Fruit fly (Drosophila melanogaster) whole organism, embryonic: ENCODE results near the gene Orp8.
A peak's percentile ranks its signal among the peaks of the same experiment; 100 is the strongest.

Source experiments
- Awh ChIP-seq: fragments of 200-800 bp; sonication (Bioruptor generic); IDR thresholded peaks from 2 replicates; pipeline ENCODE4, ENCODE4 v1.3.6; 2022; ENCODE audit warnings: missing biosample characterization, missing genetic modification characterization
- Blimp-1 ChIP-seq: fragments of 200-800 bp; sonication (Bioruptor generic); optimal IDR thresholded peaks from 3 replicates; lab custom pipeline; 2018; ENCODE audit warnings: missing biosample characterization, missing genetic modification characterization, mild to moderate bottlenecking, moderate library complexity, missing genetic modification reagents
- CG10267 ChIP-seq: fragments of 200-800 bp; sonication (Bioruptor generic); optimal IDR thresholded peaks from 2 replicates; lab custom pipeline; 2018; ENCODE audit warnings: missing biosample characterization, mild to moderate bottlenecking, missing genetic modification characterization, moderate library complexity
- CG10979 ChIP-seq: fragments of 200-800 bp; sonication (Bioruptor generic); optimal IDR thresholded peaks from 2 replicates; lab custom pipeline; 2018; ENCODE audit warnings: missing biosample characterization, mild to moderate bottlenecking, missing genetic modification characterization, moderate library complexity
- CG12299 ChIP-seq: fragments of 200-800 bp; sonication (Bioruptor generic); optimal IDR thresholded peaks from 2 replicates; lab custom pipeline; 2018; ENCODE audit warnings: missing biosample characterization, mild to moderate bottlenecking, missing genetic modification characterization
- CG1233 ChIP-seq: fragments of 200-800 bp; sonication (Bioruptor generic); optimal IDR thresholded peaks from 4 replicates; lab custom pipeline; 2018; ENCODE audit warnings: missing biosample characterization, mild to moderate bottlenecking, missing genetic modification characterization
- CG15073 ChIP-seq: fragments of 200-800 bp; sonication (Bioruptor generic); optimal IDR thresholded peaks from 2 replicates; lab custom pipeline; 2016; ENCODE audit warnings: missing biosample characterization, missing genetic modification characterization
- CG1602 ChIP-seq: fragments of 200-800 bp; sonication (Bioruptor generic); optimal IDR thresholded peaks from 3 replicates; lab custom pipeline; 2016; ENCODE audit warnings: missing biosample characterization, missing genetic modification characterization
- CG1832 ChIP-seq: fragments of 200-800 bp; sonication (Bioruptor generic); optimal IDR thresholded peaks from 2 replicates; lab custom pipeline; 2017; ENCODE audit warnings: missing biosample characterization, mild to moderate bottlenecking, missing genetic modification characterization, inconsistent platforms
- CG31441 ChIP-seq: fragments of 200-800 bp; sonication (Bioruptor generic); IDR thresholded peaks from 2 replicates; pipeline ENCODE4 v1.3.6; 2022; ENCODE audit warnings: missing biosample characterization, missing genetic modification characterization
- CG3995 ChIP-seq: fragments of 200-800 bp; sonication (Bioruptor generic); optimal IDR thresholded peaks from 3 replicates; lab custom pipeline; 2016; ENCODE audit warnings: missing biosample characterization, missing genetic modification characterization
- CG4404 ChIP-seq: fragments of 200-800 bp; sonication (Bioruptor generic); IDR thresholded peaks from 2 replicates; pipeline ENCODE4 v1.3.6; 2022; ENCODE audit warnings: missing biosample characterization, missing genetic modification characterization
- CG6791 ChIP-seq: fragments of 200-800 bp; sonication (Bioruptor generic); IDR thresholded peaks from 3 replicates; pipeline ENCODE4 v1.3.6; 2022; ENCODE audit warnings: missing biosample characterization, missing genetic modification characterization; ENCODE audit not compliant: partially characterized antibody
- CG7928 ChIP-seq: fragments of 200-800 bp; sonication (Bioruptor generic); optimal IDR thresholded peaks from 2 replicates; lab custom pipeline; 2017; ENCODE audit warnings: missing biosample characterization, mild to moderate bottlenecking, missing genetic modification characterization
- CG8924 ChIP-seq: fragments of 200-800 bp; optimal IDR thresholded peaks from 3 replicates; lab custom pipeline; 2019; ENCODE audit warnings: missing biosample characterization, mild to moderate bottlenecking, missing genetic modification characterization, moderate library complexity
- CG9817 ChIP-seq: fragments of 200-800 bp; sonication (Bioruptor generic); optimal IDR thresholded peaks from 2 replicates; lab custom pipeline; 2018; ENCODE audit warnings: missing biosample characterization, mild to moderate bottlenecking, missing genetic modification characterization, moderate library complexity
- Fer2 ChIP-seq: fragments of 200-800 bp; sonication (Bioruptor generic); optimal IDR thresholded peaks from 2 replicates; lab custom pipeline; 2018; ENCODE audit warnings: missing biosample characterization, mild to moderate bottlenecking, missing genetic modification characterization, moderate library complexity
- HHEX ChIP-seq: fragments of 200-800 bp; sonication (Bioruptor generic); optimal IDR thresholded peaks from 3 replicates; lab custom pipeline; 2017; ENCODE audit warnings: missing biosample characterization, mild to moderate bottlenecking, missing genetic modification characterization, missing genetic modification reagents
- Lhr ChIP-seq: fragments of 200-800 bp; sonication (Bioruptor generic); optimal IDR thresholded peaks from 3 replicates; lab custom pipeline; 2017; ENCODE audit warnings: mild to moderate bottlenecking, missing biosample characterization, missing genetic modification reagents, missing genetic modification characterization
- MTF-1 ChIP-seq: fragments of 200-800 bp; sonication (Bioruptor generic); optimal IDR thresholded peaks from 2 replicates; lab custom pipeline; 2018; ENCODE audit warnings: missing biosample characterization, mild to moderate bottlenecking, missing genetic modification characterization, borderline replicate concordance
- Med ChIP-seq: fragments of 200-800 bp; sonication (Bioruptor generic); peaks from one replicate; lab custom pipeline; 2016; ENCODE audit warnings: missing biosample characterization, missing genetic modification characterization, mild to moderate bottlenecking, inconsistent platforms, moderate library complexity
- Nf-YA ChIP-seq: fragments of 200-800 bp; sonication (Bioruptor generic); IDR thresholded peaks from 2 replicates; pipeline ENCODE4 v1.3.6; 2022; ENCODE audit warnings: missing biosample characterization, missing genetic modification characterization
- Nf-YB ChIP-seq: fragments of 200-800 bp; sonication (Bioruptor generic); optimal IDR thresholded peaks from 3 replicates; lab custom pipeline; 2019; ENCODE audit warnings: missing biosample characterization, mild to moderate bottlenecking, missing genetic modification characterization, moderate library complexity
- Oaz ChIP-seq: fragments of 200-800 bp; sonication (Bioruptor generic); IDR thresholded peaks from 2 replicates; pipeline ENCODE4 v1.3.6; 2022; ENCODE audit warnings: missing biosample characterization, missing genetic modification characterization
- Scr ChIP-seq: fragments of 200-800 bp; sonication (Bioruptor generic); IDR thresholded peaks from 2 replicates; pipeline ENCODE4 v1.3.6; 2022; ENCODE audit warnings: missing biosample characterization, missing genetic modification characterization; ENCODE audit not compliant: partially characterized antibody
- Ssrp ChIP-seq: fragments of 200-800 bp; sonication (Bioruptor generic); optimal IDR thresholded peaks from 2 replicates; lab custom pipeline; 2018; ENCODE audit warnings: missing biosample characterization, mild to moderate bottlenecking, missing genetic modification characterization, moderate library complexity
- Trl ChIP-seq, 3 experiments: fragments of >200 bp in 2 of 3; fragments of 200-800 bp in 1 of 3; sonication (Bioruptor generic) in 1 of 3; optimal IDR thresholded peaks; 2 replicates in 1 of 3; 3 replicates in 2 of 3; lab custom pipeline; 2016 to 2017; ENCODE audit warnings: missing biosample characterization in 1 of 3, missing genetic modification characterization in 1 of 3
- al ChIP-seq: fragments of 200-800 bp; sonication (Bioruptor generic); IDR thresholded peaks from 2 replicates; pipeline ENCODE4 v1.3.6; 2022; ENCODE audit warnings: missing biosample characterization, missing genetic modification characterization
- ato ChIP-seq: fragments of 200-800 bp; sonication (Bioruptor generic); IDR thresholded peaks from 2 replicates; pipeline ENCODE4 v1.3.6; 2022; ENCODE audit warnings: missing biosample characterization, missing genetic modification characterization; ENCODE audit not compliant: partially characterized antibody
- bbx ChIP-seq: fragments of 200-800 bp; sonication (Bioruptor generic); IDR thresholded peaks from 2 replicates; pipeline ENCODE4 v1.3.6; 2022; ENCODE audit warnings: missing biosample characterization, missing genetic modification characterization; ENCODE audit not compliant: partially characterized antibody
- chif ChIP-seq, 2 experiments: fragments of 200-800 bp; sonication (Bioruptor generic); optimal IDR thresholded peaks; 3 replicates each; lab custom pipeline; 2016; ENCODE audit warnings: missing biosample characterization in 2 of 2, missing genetic modification characterization in 2 of 2
- dimm ChIP-seq: fragments of 200-800 bp; sonication (Bioruptor generic); IDR thresholded peaks from 2 replicates; pipeline ENCODE4 v1.3.6; 2022; ENCODE audit warnings: missing biosample characterization, missing genetic modification characterization
- dmrt99B ChIP-seq: fragments of 200-800 bp; sonication (Bioruptor generic); optimal IDR thresholded peaks from 2 replicates; lab custom pipeline; 2018; ENCODE audit warnings: missing biosample characterization, mild to moderate bottlenecking, missing genetic modification characterization, moderate library complexity
- esg ChIP-seq: fragments of 200-800 bp; sonication (Bioruptor generic); conservative IDR thresholded peaks from 2 replicates; pipeline ENCODE4 v1.3.6; 2022; ENCODE audit warnings: missing biosample characterization, missing genetic modification characterization
- ewg ChIP-seq: fragments of 200-800 bp; sonication (Bioruptor generic); optimal IDR thresholded peaks from 3 replicates; lab custom pipeline; 2017; ENCODE audit warnings: mild to moderate bottlenecking, missing biosample characterization, missing genetic modification reagents, missing genetic modification characterization
- eyg ChIP-seq: fragments of 200-800 bp; sonication (Bioruptor generic); optimal IDR thresholded peaks from 3 replicates; lab custom pipeline; 2016; ENCODE audit warnings: missing biosample characterization, missing genetic modification characterization
- fd3F ChIP-seq: fragments of 200-800 bp; sonication (Bioruptor generic); optimal IDR thresholded peaks from 2 replicates; lab custom pipeline; 2018; ENCODE audit warnings: missing biosample characterization, mild to moderate bottlenecking, missing genetic modification characterization, moderate library complexity
- lab ChIP-seq: fragments of 200-800 bp; sonication (Bioruptor generic); optimal IDR thresholded peaks from 3 replicates; lab custom pipeline; 2017; ENCODE audit warnings: missing biosample characterization, missing genetic modification characterization, mild to moderate bottlenecking, moderate library complexity, missing genetic modification reagents
- lilli ChIP-seq: fragments of 200-800 bp; sonication (Bioruptor generic); optimal IDR thresholded peaks from 3 replicates; lab custom pipeline; 2016; ENCODE audit warnings: missing biosample characterization, missing genetic modification characterization
- nau ChIP-seq: fragments of 200-800 bp; sonication (Bioruptor generic); optimal IDR thresholded peaks from 3 replicates; lab custom pipeline; 2017; ENCODE audit warnings: missing biosample characterization, mild to moderate bottlenecking, missing genetic modification characterization, missing genetic modification reagents
- p53 ChIP-seq: fragments of 200-800 bp; sonication (Bioruptor generic); optimal IDR thresholded peaks from 2 replicates; lab custom pipeline; 2016; ENCODE audit warnings: missing biosample characterization, missing genetic modification characterization
- prd ChIP-seq, 3 experiments: fragments of >200 bp in 2 of 3; fragments of 200-800 bp in 1 of 3; sonication (Bioruptor generic) in 1 of 3; optimal IDR thresholded peaks in 2 of 3; IDR thresholded peaks in 1 of 3; 2 replicates in 2 of 3; 3 replicates in 1 of 3; pipeline versions ENCODE4 v1.3.6 to Lab custom; 2017 to 2022; ENCODE audit warnings: missing biosample characterization in 1 of 3, missing genetic modification characterization in 1 of 3
- pros ChIP-seq: fragments of 200-800 bp; sonication (Bioruptor generic); optimal IDR thresholded peaks from 3 replicates; lab custom pipeline; 2019; ENCODE audit warnings: missing biosample characterization, mild to moderate bottlenecking, missing genetic modification characterization, moderate library complexity
- sc ChIP-seq, 3 experiments: fragments of >200 bp in 2 of 3; fragments of 200-800 bp in 1 of 3; sonication (Bioruptor generic) in 1 of 3; optimal IDR thresholded peaks; 2 replicates in 2 of 3; 3 replicates in 1 of 3; lab custom pipeline; 2017; ENCODE audit warnings: mild to moderate bottlenecking in 1 of 3, missing biosample characterization in 1 of 3, missing genetic modification characterization in 1 of 3, missing genetic modification reagents in 1 of 3
- slou ChIP-seq: fragments of 200-800 bp; sonication (Bioruptor generic); optimal IDR thresholded peaks from 3 replicates; lab custom pipeline; 2016; ENCODE audit warnings: missing biosample characterization, missing genetic modification characterization
- stc ChIP-seq: fragments of 200-800 bp; sonication (Bioruptor generic); IDR thresholded peaks from 2 replicates; pipeline ENCODE4 v1.3.6; 2022; ENCODE audit warnings: missing biosample characterization, missing genetic modification characterization

Gene Orp8

dm6 chr3R:20309661-20310497, 735 bp downstream of the Orp8 start (continued):
- no peak for TF ChIP-seq CG10979 (tag; lab: Kevin White, UChicago)
- 0 out of 2 replicates have a peak, but pooled peaks have one; percentile 36 for TF ChIP-seq bbx
- TF ChIP-seq pros (GFP tag; lab: Kevin White, UChicago), result no peak
- peak; percentile 7; the same call in 1 of the 2 replicates for TF ChIP-seq stc
- TF ChIP-seq CG9817 (tag; lab: Kevin White, UChicago), result no peak
- no peak for TF ChIP-seq esg (GFP tag; lab: Robert Waterston, UW)
- TF ChIP-seq CG4404 (GFP tag; lab: Robert Waterston, UW), result no peak
- no peak for TF ChIP-seq CG8924 (tag; lab: Kevin White, UChicago)
- no peak for TF ChIP-seq Lhr (GFP tag; lab: Kevin White, UChicago)
- TF ChIP-seq CG1233, result peak; percentile 12
- no peak for TF ChIP-seq lab (GFP tag; lab: Kevin White, UChicago)
- no peak for TF ChIP-seq CG10267 (tag; lab: Kevin White, UChicago)
- no peak for TF ChIP-seq p53
- no peak for TF ChIP-seq CG1602 (GFP tag; lab: Kevin White, UChicago)
- TF ChIP-seq Oaz, result no peak
- TF ChIP-seq slou (GFP tag; lab: Kevin White, UChicago), result no peak
- no peak for TF ChIP-seq sc (optimal IDR thresholded peaks at IDR 0.05; lab: Kevin White, UChicago)
- TF ChIP-seq sc (GFP tag; optimal IDR thresholded peaks at IDR 0.05; lab: Kevin White, UChicago), result no peak
- TF ChIP-seq Ssrp (tag; lab: Kevin White, UChicago), result no peak
- no peak for TF ChIP-seq Blimp-1 (GFP tag; lab: Kevin White, UChicago)
- no peak for TF ChIP-seq dimm
- TF ChIP-seq nau (GFP tag; lab: Kevin White, UChicago), result no peak
- TF ChIP-seq CG1832, result no peak
- TF ChIP-seq Nf-YA (GFP tag; lab: Robert Waterston, UW), result no peak
- no peak for TF ChIP-seq prd (optimal IDR thresholded peaks at IDR 0.05; lab: Kevin White, UChicago)
- no peak for TF ChIP-seq prd (GFP tag; IDR thresholded peaks at IDR 0.05; lab: Robert Waterston, UW)
- no peak for TF ChIP-seq MTF-1 (GFP tag; lab: Kevin White, UChicago)
- no peak for TF ChIP-seq fd3F
- TF ChIP-seq CG12299 (tag; lab: Kevin White, UChicago), result no peak
- peak; percentile 65 for TF ChIP-seq Med (GFP tag; lab: Kevin White, UChicago)
- no peak for TF ChIP-seq ewg (GFP tag; lab: Kevin White, UChicago)
- TF ChIP-seq CG15073 (GFP tag; lab: Kevin White, UChicago), result no peak
- TF ChIP-seq CG31441 (GFP tag; lab: Robert Waterston, UW), result no peak
- no peak for TF ChIP-seq chif (GFP tag; optimal IDR thresholded peaks at IDR 0.05; lab: Kevin White, UChicago)
- no peak for TF ChIP-seq dmrt99B (tag; lab: Kevin White, UChicago)
- TF ChIP-seq HHEX, result peak; percentile 31
- peak; percentile 23 for TF ChIP-seq eyg
- no peak for TF ChIP-seq Awh (GFP tag; lab: Robert Waterston, UW)
- TF ChIP-seq Trl (optimal IDR thresholded peaks at IDR 0.05; lab: Kevin White, UChicago), result no peak
- no peak for TF ChIP-seq Trl (GFP tag; optimal IDR thresholded peaks at IDR 0.05; lab: Kevin White, UChicago)
- no peak for TF ChIP-seq Scr (GFP tag; lab: Robert Waterston, UW)
- no peak for TF ChIP-seq CG3995 (GFP tag; lab: Kevin White, UChicago)
- TF ChIP-seq Fer2, result no peak
- TF ChIP-seq ato, result no peak
- TF ChIP-seq CG7928 (GFP tag; lab: Kevin White, UChicago), result no peak
- no peak for TF ChIP-seq Nf-YB (GFP tag; lab: Kevin White, UChicago)
- TF ChIP-seq lilli, result no peak
- 0 out of 2 replicates have a peak, but pooled peaks have one; percentile 13 for TF ChIP-seq al
- no peak for TF ChIP-seq CG6791 (GFP tag; lab: Robert Waterston, UW)
